Worm (Caenorhabditis elegans) whole organism, late embryonic: ENCODE measurements around the gene C18A3.3.

Experiments used
- C08G9.2 ChIP-seq: sonication (generic microtip); optimal IDR thresholded peaks from 2 replicates; lab custom pipeline; 2016; ENCODE audit warnings: mild to moderate bottlenecking, missing genetic modification characterization, moderate library complexity, missing compliant biosample characterization
- C38D4.7 ChIP-seq: fragments of 200-800 bp; sonication (Bioruptor generic); optimal IDR thresholded peaks from 2 replicates; lab custom pipeline; 2018; ENCODE audit warnings: mild to moderate bottlenecking, missing genetic modification characterization, moderate library complexity, missing compliant biosample characterization
- K09A11.1 ChIP-seq: sonication (generic microtip); optimal IDR thresholded peaks from 2 replicates; lab custom pipeline; 2017; ENCODE audit warnings: antibody characterized with exemption, mild to moderate bottlenecking, missing genetic modification characterization, missing compliant biosample characterization; ENCODE audit not compliant: insufficient read depth
- ahr-1 ChIP-seq: sonication (generic microtip); optimal IDR thresholded peaks from 2 replicates; lab custom pipeline; 2016; ENCODE audit warnings: missing genetic modification characterization, missing compliant biosample characterization
- ceh-14 ChIP-seq: sonication (generic microtip); optimal IDR thresholded peaks from 2 replicates; lab custom pipeline; 2016; ENCODE audit warnings: missing genotype, missing genetic modification characterization, missing compliant biosample characterization
- ceh-22 ChIP-seq: sonication (generic microtip); optimal IDR thresholded peaks from 2 replicates; lab custom pipeline; 2017; ENCODE audit warnings: missing biosample characterization, missing genetic modification characterization
- ceh-24 ChIP-seq: sonication (generic microtip); optimal IDR thresholded peaks from 2 replicates; lab custom pipeline; 2016; ENCODE audit warnings: mild to moderate bottlenecking, missing genetic modification characterization, missing compliant biosample characterization
- ceh-30 ChIP-seq: fragments of 150-350 bp; optimal IDR thresholded peaks from 2 replicates; lab custom pipeline; 2014; ENCODE audit warnings: missing biosample characterization, missing genetic modification characterization
- ceh-31 ChIP-seq: sonication (generic microtip); optimal IDR thresholded peaks from 2 replicates; lab custom pipeline; 2016; ENCODE audit warnings: missing genetic modification characterization, missing compliant biosample characterization
- ceh-34 ChIP-seq: sonication (generic microtip); optimal IDR thresholded peaks from 2 replicates; lab custom pipeline; 2016; ENCODE audit warnings: mild to moderate bottlenecking, missing genetic modification characterization, missing compliant biosample characterization
- ceh-45 ChIP-seq: fragments of 200-800 bp; sonication (Bioruptor generic); IDR thresholded peaks from 2 replicates; pipeline ENCODE4 v1.3.6; 2022; ENCODE audit warnings: missing genetic modification reagents, missing genetic modification characterization, missing compliant biosample characterization
- che-1 ChIP-seq: sonication (generic microtip); optimal IDR thresholded peaks from 2 replicates; lab custom pipeline; 2016; ENCODE audit warnings: mild to moderate bottlenecking, missing genetic modification characterization, missing compliant biosample characterization
- dmd-4 ChIP-seq: sonication (generic microtip); optimal IDR thresholded peaks from 2 replicates; lab custom pipeline; 2016; ENCODE audit warnings: borderline replicate concordance, missing genetic modification characterization, missing compliant biosample characterization
- dve-1 ChIP-seq: sonication (generic microtip); optimal IDR thresholded peaks from 2 replicates; lab custom pipeline; 2017; ENCODE audit warnings: antibody characterized with exemption, mild to moderate bottlenecking, missing genetic modification characterization, missing compliant biosample characterization
- elt-2 ChIP-seq: sonication (generic microtip); optimal IDR thresholded peaks from 2 replicates; lab custom pipeline; 2016; ENCODE audit warnings: missing genetic modification reagents, missing genetic modification characterization, missing compliant biosample characterization
- elt-4 ChIP-seq: sonication (generic microtip); optimal IDR thresholded peaks from 2 replicates; lab custom pipeline; 2016; ENCODE audit warnings: missing genetic modification characterization, missing compliant biosample characterization
- ets-4 ChIP-seq: sonication (generic microtip); optimal IDR thresholded peaks from 2 replicates; lab custom pipeline; 2016; ENCODE audit warnings: missing genetic modification characterization, missing compliant biosample characterization
- eyg-1 ChIP-seq: sonication (generic microtip); optimal IDR thresholded peaks from 2 replicates; lab custom pipeline; 2016; ENCODE audit warnings: missing genotype, missing genetic modification characterization, missing compliant biosample characterization
- fax-1 ChIP-seq: sonication (generic microtip); optimal IDR thresholded peaks from 2 replicates; lab custom pipeline; 2016; ENCODE audit warnings: missing genotype, missing genetic modification characterization, missing compliant biosample characterization
- hlh-8 ChIP-seq: sonication (generic microtip); optimal IDR thresholded peaks from 2 replicates; lab custom pipeline; 2016; ENCODE audit warnings: missing genotype, missing genetic modification characterization, missing compliant biosample characterization
- madf-2 ChIP-seq: sonication (generic microtip); optimal IDR thresholded peaks from 2 replicates; lab custom pipeline; 2017; ENCODE audit warnings: missing genetic modification characterization, missing compliant biosample characterization
- nfya-1 ChIP-seq: sonication (generic microtip); optimal IDR thresholded peaks from 2 replicates; lab custom pipeline; 2017; ENCODE audit warnings: missing genetic modification characterization, mild to moderate bottlenecking, missing compliant biosample characterization, antibody characterized with exemption, moderate library complexity
- npax-4 ChIP-seq: sonication (generic microtip); optimal IDR thresholded peaks from 2 replicates; lab custom pipeline; 2016; ENCODE audit warnings: missing genetic modification characterization, missing compliant biosample characterization
- pag-3 ChIP-seq: sonication (generic microtip); optimal IDR thresholded peaks from 2 replicates; lab custom pipeline; 2016; ENCODE audit warnings: missing compliant biosample characterization, missing genetic modification characterization, borderline replicate concordance
- pha-2 ChIP-seq: sonication (generic microtip); optimal IDR thresholded peaks from 2 replicates; lab custom pipeline; 2017; ENCODE audit warnings: mild to moderate bottlenecking, missing genetic modification characterization, missing compliant biosample characterization
- pha-4 ChIP-seq: fragments of 150-350 bp; optimal IDR thresholded peaks from 2 replicates; lab custom pipeline; 2018; ENCODE audit warnings: missing biosample characterization, missing genetic modification reagents, missing genetic modification characterization
- pqm-1 ChIP-seq: sonication (generic microtip); optimal IDR thresholded peaks from 2 replicates; lab custom pipeline; 2016; ENCODE audit warnings: missing genetic modification characterization, missing compliant biosample characterization
- ref-2 ChIP-seq: sonication (generic microtip); optimal IDR thresholded peaks from 2 replicates; lab custom pipeline; 2016; ENCODE audit warnings: missing genetic modification characterization, missing compliant biosample characterization
- rnt-1 ChIP-seq: sonication (generic microtip); optimal IDR thresholded peaks from 2 replicates; lab custom pipeline; 2016; ENCODE audit warnings: missing genetic modification characterization, missing compliant biosample characterization
- sox-2 ChIP-seq: fragments of 200-800 bp; sonication (Bioruptor generic); IDR thresholded peaks from 2 replicates; pipeline ENCODE4 v1.3.6; 2022; ENCODE audit warnings: missing genetic modification reagents, missing genetic modification characterization, missing compliant biosample characterization
- sox-4 ChIP-seq: sonication (generic microtip); optimal IDR thresholded peaks from 2 replicates; lab custom pipeline; 2017; ENCODE audit warnings: mild to moderate bottlenecking, missing genetic modification characterization, inconsistent platforms, missing compliant biosample characterization
- syd-9 ChIP-seq: sonication (generic microtip); optimal IDR thresholded peaks from 2 replicates; lab custom pipeline; 2016; ENCODE audit warnings: mild to moderate bottlenecking, missing genetic modification characterization, moderate library complexity, missing compliant biosample characterization
- tbx-2 ChIP-seq: sonication (generic microtip); optimal IDR thresholded peaks from 2 replicates; lab custom pipeline; 2016; ENCODE audit warnings: missing genetic modification characterization, missing compliant biosample characterization
- ttx-3 ChIP-seq: sonication (generic microtip); optimal IDR thresholded peaks from 2 replicates; lab custom pipeline; 2016; ENCODE audit warnings: missing genetic modification reagents, missing genetic modification characterization, missing compliant biosample characterization
- unc-3 ChIP-seq, 2 experiments: fragments of 200-800 bp in 1 of 2; sonication (Bioruptor generic) in 1 of 2; sonication (generic microtip) in 1 of 2; conservative IDR thresholded peaks in 1 of 2; optimal IDR thresholded peaks in 1 of 2; 2 replicates each; pipeline versions ENCODE4 v1.3.6 to Lab custom; 2016 to 2022; ENCODE audit warnings: missing compliant biosample characterization in 2 of 2, missing genetic modification characterization in 2 of 2, missing genetic modification reagents in 1 of 2
- unc-42 ChIP-seq: sonication (generic microtip); optimal IDR thresholded peaks from 2 replicates; lab custom pipeline; 2016; ENCODE audit warnings: missing genotype, missing genetic modification characterization, missing compliant biosample characterization
- unc-86 ChIP-seq: sonication (generic microtip); optimal IDR thresholded peaks from 2 replicates; lab custom pipeline; 2016; ENCODE audit warnings: missing genetic modification characterization, missing compliant biosample characterization
- zip-5 ChIP-seq: sonication (generic microtip); optimal IDR thresholded peaks from 2 replicates; lab custom pipeline; 2016; ENCODE audit warnings: missing genetic modification characterization, missing compliant biosample characterization

The C18A3.3 gene

ce11 chrII:5691216-5691771 is 24.8 kb upstream of the C18A3.3 start, which contains the start of the genes ndub-5 and eif-2D:
ndub-5 (minus strand) TSS chrII:5691353.
eif-2D (plus strand) TSS chrII:5691721.
- TF ChIP-seq ttx-3 (tag; lab: Kevin White, UChicago) (peak; percentile 8), elt-2 (tag; lab: Kevin White, UChicago) (peak; percentile 83), ceh-45 (GFP tag; lab: Robert Waterston, UW) (no peak), nfya-1 (tag; lab: Kevin White, UChicago) (peak; percentile 13), K09A11.1 (no peak), tbx-2 (peak; percentile 26), pag-3 (no peak), ceh-31 (tag; lab: Kevin White, UChicago) (peak; percentile 33), ceh-14 (tag; lab: Kevin White, UChicago) (peak; percentile 28)

ce11 chrII:5693893-5694292 is 22.2 kb upstream of the C18A3.3 start, which contains the start of gene C25H3.3:
C25H3.3 (plus strand) TSS chrII:5694193.
- TF ChIP-seq sox-2 (GFP tag; lab: Robert Waterston, UW) (no peak), unc-86 (tag; lab: Kevin White, UChicago) (no peak), ceh-22 (tag; lab: Kevin White, UChicago) (no peak), ref-2 (no peak), pag-3 (no peak), ceh-14 (tag; lab: Kevin White, UChicago) (no peak), fax-1 (tag; lab: Kevin White, UChicago) (no peak), che-1 (tag; lab: Kevin White, UChicago) (no peak), zip-5 (tag; lab: Kevin White, UChicago) (no peak), sox-4 (tag; lab: Kevin White, UChicago) (no peak), dve-1 (tag; lab: Kevin White, UChicago) (no peak), ceh-24 (tag; lab: Kevin White, UChicago) (no peak), C38D4.7 (GFP tag; lab: Kevin White, UChicago) (no peak)
- TF ChIP-seq, all 69 proteins: peak for 0

- TF ChIP-seq npax-4 (tag; lab: Kevin White, UChicago) (no peak), elt-4 (tag; lab: Kevin White, UChicago) (no peak), rnt-1 (tag; lab: Kevin White, UChicago) (no peak), pha-4 (tag; lab: Kevin White, UChicago) (no peak), ref-2 (no peak), ceh-34 (tag; lab: Kevin White, UChicago) (no peak), fax-1 (tag; lab: Kevin White, UChicago) (no peak)
- TF ChIP-seq, all 69 proteins: peak for 0
Measured at ce11 chrII:5694798-5695197, 21.3 kb upstream of the C18A3.3 start, which contains the start of gene C25H3.14. C25H3.14 (plus strand) TSS chrII:5695098.

ce11 chrII:5696218-5696617 is 19.9 kb upstream of the C18A3.3 start:
- TF ChIP-seq pha-4 (tag; lab: Kevin White, UChicago) (no peak), pha-2 (tag; lab: Kevin White, UChicago) (no peak), syd-9 (tag; lab: Kevin White, UChicago) (no peak), dmd-4 (tag; lab: Kevin White, UChicago) (no peak), ceh-22 (tag; lab: Kevin White, UChicago) (no peak), che-1 (tag; lab: Kevin White, UChicago) (no peak), zip-5 (tag; lab: Kevin White, UChicago) (no peak), fax-1 (tag; lab: Kevin White, UChicago) (no peak), hlh-8 (tag; lab: Kevin White, UChicago) (no peak), ahr-1 (tag; lab: Kevin White, UChicago) (no peak), rnt-1 (tag; lab: Kevin White, UChicago) (no peak), madf-2 (no peak), K09A11.1 (no peak)

ce11 chrII:5697338-5697737 is 18.8 kb upstream of the C18A3.3 start:
- TF ChIP-seq ref-2, result no peak
- no peak for TF ChIP-seq ceh-45 (GFP tag; lab: Robert Waterston, UW)
- TF ChIP-seq ets-4, result no peak
- TF ChIP-seq unc-42 (tag; lab: Kevin White, UChicago), result no peak
- TF ChIP-seq pqm-1 (tag; lab: Kevin White, UChicago), result no peak
- TF ChIP-seq unc-3 (GFP tag; conservative IDR thresholded peaks at IDR 0.05; lab: Robert Waterston, UW), result no peak
- TF ChIP-seq unc-3 (tag; optimal IDR thresholded peaks at IDR 0.05; lab: Kevin White, UChicago), result no peak
- no peak for TF ChIP-seq rnt-1 (tag; lab: Kevin White, UChicago)
- no peak for TF ChIP-seq madf-2
- TF ChIP-seq ceh-30, result no peak
- no peak for TF ChIP-seq C08G9.2
- no peak for TF ChIP-seq eyg-1 (tag; lab: Kevin White, UChicago)
